Fruit fly (Drosophila melanogaster) whole organism, prepupa: ENCODE measurements around the gene CG6398.

ENCODE experiments used
- CG15336 ChIP-seq: fragments of 200-800 bp; sonication (Bioruptor generic); IDR thresholded peaks from 2 replicates; pipeline ENCODE4 v1.3.6; 2022; ENCODE audit warnings: missing biosample characterization, missing genetic modification characterization
- CG3032 ChIP-seq: fragments of 200-800 bp; optimal IDR thresholded peaks from 2 replicates; lab custom pipeline; 2019; ENCODE audit warnings: missing biosample characterization, mild to moderate bottlenecking, missing genetic modification characterization, moderate library complexity
- CG31627 ChIP-seq: fragments of 200-800 bp; sonication (Bioruptor generic); optimal IDR thresholded peaks from 3 replicates; lab custom pipeline; 2016; ENCODE audit warnings: missing biosample characterization, missing genetic modification characterization
- CG32006 ChIP-seq: fragments of 200-800 bp; sonication (Bioruptor generic); optimal IDR thresholded peaks from 3 replicates; lab custom pipeline; 2017; ENCODE audit warnings: missing biosample characterization, mild to moderate bottlenecking, missing genetic modification characterization
- CG34406 ChIP-seq: fragments of 200-800 bp; sonication (Bioruptor generic); optimal IDR thresholded peaks from 3 replicates; lab custom pipeline; 2016; ENCODE audit warnings: missing biosample characterization, missing genetic modification characterization
- CG3919 ChIP-seq: fragments of 200-800 bp; sonication (Bioruptor generic); optimal IDR thresholded peaks from 3 replicates; lab custom pipeline; 2016; ENCODE audit warnings: missing biosample characterization, missing genetic modification characterization
- CG4318 ChIP-seq: fragments of 200-800 bp; sonication (Bioruptor generic); optimal IDR thresholded peaks from 3 replicates; lab custom pipeline; 2017; ENCODE audit warnings: missing biosample characterization, mild to moderate bottlenecking, missing genetic modification characterization
- CG6163 ChIP-seq: fragments of 200-800 bp; sonication (Bioruptor generic); IDR thresholded peaks from 3 replicates; pipeline ENCODE4 v1.3.6; 2022; ENCODE audit warnings: missing biosample characterization, missing genetic modification characterization
- CG6276 ChIP-seq: fragments of 200-800 bp; sonication (Bioruptor generic); optimal IDR thresholded peaks from 2 replicates; lab custom pipeline; 2017; ENCODE audit warnings: missing biosample characterization, mild to moderate bottlenecking, missing genetic modification characterization
- CG6792 ChIP-seq: fragments of 200-800 bp; sonication (Bioruptor generic); optimal IDR thresholded peaks from 3 replicates; lab custom pipeline; 2016; ENCODE audit warnings: missing biosample characterization, missing genetic modification characterization
- CG6808 ChIP-seq: fragments of 200-800 bp; sonication (Bioruptor generic); optimal IDR thresholded peaks from 3 replicates; lab custom pipeline; 2017; ENCODE audit warnings: missing biosample characterization, missing genetic modification characterization, mild to moderate bottlenecking, moderate library complexity, missing genetic modification reagents
- CG6854 ChIP-seq: fragments of 200-800 bp; sonication (Bioruptor generic); optimal IDR thresholded peaks from 2 replicates; lab custom pipeline; 2017; ENCODE audit warnings: missing biosample characterization, mild to moderate bottlenecking, missing genetic modification characterization
- CG8119 ChIP-seq: fragments of 200-800 bp; sonication (Bioruptor generic); IDR thresholded peaks from 3 replicates; pipeline ENCODE4 v1.3.6; 2022; ENCODE audit warnings: missing biosample characterization, missing genetic modification characterization
- CG9139 ChIP-seq: fragments of 200-800 bp; sonication (Bioruptor generic); optimal IDR thresholded peaks from 3 replicates; lab custom pipeline; 2017; ENCODE audit warnings: missing biosample characterization, mild to moderate bottlenecking, missing genetic modification characterization
- Eip75B ChIP-seq: fragments of 200-800 bp; sonication (Bioruptor generic); optimal IDR thresholded peaks from 3 replicates; lab custom pipeline; 2016; ENCODE audit warnings: missing biosample characterization, missing genetic modification characterization
- Eip78C ChIP-seq: fragments of 200-800 bp; sonication (Bioruptor generic); peaks from one replicate; lab custom pipeline; 2016; ENCODE audit warnings: missing biosample characterization, missing genetic modification characterization
- Eip93F ChIP-seq: fragments of 200-800 bp; sonication (Bioruptor generic); optimal IDR thresholded peaks from 2 replicates; lab custom pipeline; 2016; ENCODE audit warnings: missing biosample characterization, mild to moderate bottlenecking, missing genetic modification characterization
- Ets21C ChIP-seq: fragments of 200-800 bp; sonication (Bioruptor generic); optimal IDR thresholded peaks from 3 replicates; lab custom pipeline; 2016; ENCODE audit warnings: missing biosample characterization, missing genetic modification characterization
- Hr39 ChIP-seq: fragments of 200-800 bp; sonication (Bioruptor generic); optimal IDR thresholded peaks from 2 replicates; lab custom pipeline; 2016; ENCODE audit warnings: missing biosample characterization, missing genetic modification characterization
- Hr4 ChIP-seq: fragments of 200-800 bp; sonication (Bioruptor generic); optimal IDR thresholded peaks from 3 replicates; lab custom pipeline; 2016; ENCODE audit warnings: missing biosample characterization, missing genetic modification characterization
- Lpt ChIP-seq: fragments of 200-800 bp; sonication (Bioruptor generic); optimal IDR thresholded peaks from 3 replicates; lab custom pipeline; 2016; ENCODE audit warnings: missing biosample characterization, missing genetic modification characterization
- OdsH ChIP-seq: fragments of 200-800 bp; sonication (Bioruptor generic); optimal IDR thresholded peaks from 3 replicates; lab custom pipeline; 2016; ENCODE audit warnings: missing biosample characterization, missing genetic modification characterization
- Smox ChIP-seq: fragments of 200-800 bp; sonication (Bioruptor generic); optimal IDR thresholded peaks from 3 replicates; lab custom pipeline; 2016; ENCODE audit warnings: missing biosample characterization, missing genetic modification characterization
- Sox102F ChIP-seq: fragments of 200-800 bp; sonication (Bioruptor generic); optimal IDR thresholded peaks from 2 replicates; lab custom pipeline; 2016; ENCODE audit warnings: missing biosample characterization, mild to moderate bottlenecking, missing genetic modification characterization
- Sox14 ChIP-seq: fragments of 200-800 bp; sonication (Bioruptor generic); optimal IDR thresholded peaks from 3 replicates; lab custom pipeline; 2016; ENCODE audit warnings: missing biosample characterization, missing genetic modification characterization
- Sox15 ChIP-seq: fragments of 200-800 bp; sonication (Bioruptor generic); optimal IDR thresholded peaks from 3 replicates; lab custom pipeline; 2016; ENCODE audit warnings: missing biosample characterization, missing genetic modification characterization
- achi ChIP-seq: fragments of 200-800 bp; sonication (Bioruptor generic); optimal IDR thresholded peaks from 3 replicates; lab custom pipeline; 2016; ENCODE audit warnings: missing biosample characterization, missing genetic modification characterization
- acj6 ChIP-seq: fragments of 200-800 bp; sonication (Bioruptor generic); optimal IDR thresholded peaks from 3 replicates; lab custom pipeline; 2016; ENCODE audit warnings: missing biosample characterization, missing genetic modification characterization
- cyc ChIP-seq: fragments of 200-800 bp; sonication (Bioruptor generic); optimal IDR thresholded peaks from 3 replicates; lab custom pipeline; 2016; ENCODE audit warnings: missing biosample characterization, missing genetic modification characterization
- dac ChIP-seq: fragments of 200-800 bp; sonication (Bioruptor generic); optimal IDR thresholded peaks from 2 replicates; lab custom pipeline; 2017; ENCODE audit warnings: missing biosample characterization, mild to moderate bottlenecking, missing genetic modification characterization
- dsx ChIP-seq: fragments of 200-800 bp; optimal IDR thresholded peaks from 3 replicates; lab custom pipeline; 2019; ENCODE audit warnings: missing biosample characterization, mild to moderate bottlenecking, missing genetic modification characterization, moderate library complexity; ENCODE audit not compliant: poor library complexity, severe bottlenecking
- eg ChIP-seq: fragments of 200-800 bp; sonication (Bioruptor generic); IDR thresholded peaks from 3 replicates; pipeline ENCODE4 v1.3.6; 2022; ENCODE audit warnings: missing biosample characterization, missing genetic modification characterization
- esn ChIP-seq: fragments of 200-800 bp; sonication (Bioruptor generic); optimal IDR thresholded peaks from 2 replicates; lab custom pipeline; 2016; ENCODE audit warnings: missing biosample characterization, mild to moderate bottlenecking, missing genetic modification characterization, moderate library complexity
- fkh ChIP-seq: fragments of 200-800 bp; sonication (Bioruptor generic); optimal IDR thresholded peaks from 3 replicates; lab custom pipeline; 2017; ENCODE audit warnings: missing biosample characterization, mild to moderate bottlenecking, missing genetic modification characterization, moderate library complexity
- lz ChIP-seq: fragments of 200-800 bp; sonication (Bioruptor generic); optimal IDR thresholded peaks from 3 replicates; lab custom pipeline; 2016; ENCODE audit warnings: missing biosample characterization, missing genetic modification characterization
- net ChIP-seq: fragments of 200-800 bp; sonication (Bioruptor generic); optimal IDR thresholded peaks from 3 replicates; lab custom pipeline; 2016; ENCODE audit warnings: missing biosample characterization, missing genetic modification characterization
- ss ChIP-seq, 2 experiments: fragments of 200-800 bp; sonication (Bioruptor generic); optimal IDR thresholded peaks; 2 replicates in 1 of 2; 3 replicates in 1 of 2; lab custom pipeline; 2017 to 2018; ENCODE audit warnings: mild to moderate bottlenecking in 2 of 2, missing biosample characterization in 2 of 2, missing genetic modification characterization in 2 of 2, moderate library complexity in 1 of 2
- svp ChIP-seq: fragments of 200-800 bp; sonication (Bioruptor generic); peaks from one replicate; lab custom pipeline; 2016; ENCODE audit warnings: missing biosample characterization, missing genetic modification characterization
- topi ChIP-seq: fragments of 200-800 bp; sonication (Bioruptor generic); optimal IDR thresholded peaks from 3 replicates; lab custom pipeline; 2016; ENCODE audit warnings: missing biosample characterization, missing genetic modification characterization

Gene CG6398

dm6 chrX:17865103-17865502, 34.5 kb downstream of the CG6398 start:
- no peak for TF ChIP-seq CG3032 (tag; lab: Kevin White, UChicago)
- TF ChIP-seq Sox102F (GFP tag; lab: Kevin White, UChicago), result peak; percentile 18
- peak; percentile 27 for TF ChIP-seq Eip78C (GFP tag; lab: Kevin White, UChicago)
- TF ChIP-seq fkh (GFP tag; lab: Kevin White, UChicago), result no peak
- TF ChIP-seq ss (GFP tag; optimal IDR thresholded peaks at IDR 0.05; lab: Kevin White, UChicago), result no peak
- TF ChIP-seq CG6276 (GFP tag; lab: Kevin White, UChicago), result no peak
- peak; percentile 32 for TF ChIP-seq esn (GFP tag; lab: Kevin White, UChicago)
- no peak for TF ChIP-seq OdsH (GFP tag; lab: Kevin White, UChicago)
- no peak for TF ChIP-seq CG6792 (GFP tag; lab: Kevin White, UChicago)
- TF ChIP-seq, all 60 proteins: peak for 3

- TF ChIP-seq Hr39 (GFP tag; lab: Kevin White, UChicago), result no peak
- TF ChIP-seq Eip75B, result peak; percentile 12
- TF ChIP-seq CG15336 (GFP tag; lab: Robert Waterston, UW), result peak; percentile 37; the same call in 1 of the 2 replicates
- TF ChIP-seq CG8119 (GFP tag; lab: Robert Waterston, UW), result 0 out of 3 replicates have a peak, but pooled peaks have one; percentile 34
- TF ChIP-seq svp, result peak; percentile 47
- 0 out of 3 replicates have a peak, but pooled peaks have one; percentile 23 for TF ChIP-seq eg
- peak; percentile 54 for TF ChIP-seq Eip78C (GFP tag; lab: Kevin White, UChicago)
- no peak for TF ChIP-seq Sox102F (GFP tag; lab: Kevin White, UChicago)
- TF ChIP-seq Sox14 (GFP tag; lab: Kevin White, UChicago), result no peak
- TF ChIP-seq acj6 (GFP tag; lab: Kevin White, UChicago), result no peak
- TF ChIP-seq Hr4 (GFP tag; lab: Kevin White, UChicago), result peak; percentile 4
- no peak for TF ChIP-seq CG32006
- no peak for TF ChIP-seq dsx (GFP tag; lab: Kevin White, UChicago)
- peak; percentile 24 for TF ChIP-seq Lpt (GFP tag; lab: Kevin White, UChicago)
- TF ChIP-seq Sox15 (GFP tag; lab: Kevin White, UChicago), result no peak
- peak; percentile 6 for TF ChIP-seq CG6854 (GFP tag; lab: Kevin White, UChicago)
- peak; percentile 43; the same call in 2 of the 3 replicates for TF ChIP-seq CG6163 (GFP tag; lab: Robert Waterston, UW)
- no peak for TF ChIP-seq CG4318 (GFP tag; lab: Kevin White, UChicago)
These were observed 40.2 kb downstream of the CG6398 start for dm6 chrX:17870614-17871394.

DNA sequence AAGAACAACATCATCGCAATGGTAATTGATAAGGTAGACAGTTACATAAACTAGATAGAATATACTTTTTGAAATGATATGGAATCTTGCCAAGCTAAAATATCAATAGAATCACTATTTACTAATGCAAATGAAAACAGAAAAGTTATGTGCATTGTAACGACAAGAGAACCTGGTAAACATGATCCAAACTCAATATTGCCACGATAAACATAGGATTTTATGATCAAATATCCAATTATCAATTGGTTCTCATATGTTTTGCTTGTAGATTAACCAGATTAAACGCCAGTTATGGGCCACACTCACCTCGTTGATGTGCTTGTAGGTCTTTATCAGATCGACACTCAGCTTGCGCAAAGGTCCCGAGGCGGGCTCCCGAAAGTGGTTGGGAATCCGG, 41.7 kb downstream of the CG6398 start:
- no peak for TF ChIP-seq cyc
- TF ChIP-seq fkh (GFP tag; lab: Kevin White, UChicago), result peak; percentile 37
- TF ChIP-seq Eip78C (GFP tag; lab: Kevin White, UChicago), result peak; percentile 37
- TF ChIP-seq CG6808 (GFP tag; lab: Kevin White, UChicago), result peak; percentile 30

DNA sequence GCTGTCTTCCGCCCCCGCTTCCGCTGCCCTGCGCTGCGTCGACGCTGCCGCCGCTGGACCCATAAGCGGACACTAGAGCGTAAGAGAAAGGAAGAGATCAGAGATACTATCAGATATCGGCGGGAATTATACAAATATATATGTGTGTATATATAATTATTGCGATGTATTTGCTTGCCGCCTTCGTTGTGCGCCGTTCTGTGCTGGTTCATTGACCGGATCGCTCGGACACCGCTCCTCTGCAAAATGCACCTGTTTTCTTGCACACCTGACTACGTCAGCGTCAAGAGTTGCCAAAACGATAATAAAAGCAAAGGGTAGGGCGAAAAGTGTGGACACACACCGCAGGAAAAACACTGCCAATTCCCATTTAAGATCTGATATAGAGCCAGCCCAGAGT, 42.7 kb downstream of the CG6398 start:
- TF ChIP-seq svp (peak; percentile 71), Ets21C (GFP tag; lab: Kevin White, UChicago) (peak; percentile 18), achi (no peak), CG6808 (GFP tag; lab: Kevin White, UChicago) (no peak), topi (GFP tag; lab: Kevin White, UChicago) (peak; percentile 6), Eip93F (GFP tag; lab: Kevin White, UChicago) (peak; percentile 16)
- TF ChIP-seq, all 60 proteins: peak for 4

dm6 chrX:17875014-17875589, 44.5 kb downstream of the CG6398 start:
- TF ChIP-seq dsx (GFP tag; lab: Kevin White, UChicago), result peak; percentile 47
- TF ChIP-seq CG9139 (GFP tag; lab: Kevin White, UChicago), result peak; percentile 17
- peak; percentile 66 for TF ChIP-seq Hr39 (GFP tag; lab: Kevin White, UChicago)
- TF ChIP-seq net (GFP tag; lab: Kevin White, UChicago), result peak; percentile 28
- peak; percentile 51 for TF ChIP-seq lz
- TF ChIP-seq ss (GFP tag; optimal IDR thresholded peaks at IDR 0.05; lab: Kevin White, UChicago), result peak; percentile 43 to 63
- TF ChIP-seq dac (GFP tag; lab: Kevin White, UChicago), result no peak
- peak; percentile 58 for TF ChIP-seq CG3919 (GFP tag; lab: Kevin White, UChicago)
- TF ChIP-seq CG34406 (GFP tag; lab: Kevin White, UChicago), result peak; percentile 4
- peak; percentile 44 for TF ChIP-seq CG6808 (GFP tag; lab: Kevin White, UChicago)
- TF ChIP-seq CG32006, result peak; percentile 32
- peak; percentile 44 for TF ChIP-seq achi
- peak; percentile 46; the same call in 2 of the 3 replicates for TF ChIP-seq CG6163 (GFP tag; lab: Robert Waterston, UW)
- peak; percentile 74 for TF ChIP-seq topi (GFP tag; lab: Kevin White, UChicago)
- TF ChIP-seq CG3032 (tag; lab: Kevin White, UChicago), result no peak
- TF ChIP-seq Smox (GFP tag; lab: Kevin White, UChicago), result peak; percentile 15
- TF ChIP-seq CG31627, result peak; percentile 64
- TF ChIP-seq fkh (GFP tag; lab: Kevin White, UChicago), result no peak
- TF ChIP-seq Eip75B, result peak; percentile 53
- TF ChIP-seq OdsH (GFP tag; lab: Kevin White, UChicago), result peak; percentile 43
- peak; percentile 46 for TF ChIP-seq CG6792 (GFP tag; lab: Kevin White, UChicago)
